Comparison of ENCODE assay signal across 2 fruit fly cellular contexts in the genomic region with DNA sequence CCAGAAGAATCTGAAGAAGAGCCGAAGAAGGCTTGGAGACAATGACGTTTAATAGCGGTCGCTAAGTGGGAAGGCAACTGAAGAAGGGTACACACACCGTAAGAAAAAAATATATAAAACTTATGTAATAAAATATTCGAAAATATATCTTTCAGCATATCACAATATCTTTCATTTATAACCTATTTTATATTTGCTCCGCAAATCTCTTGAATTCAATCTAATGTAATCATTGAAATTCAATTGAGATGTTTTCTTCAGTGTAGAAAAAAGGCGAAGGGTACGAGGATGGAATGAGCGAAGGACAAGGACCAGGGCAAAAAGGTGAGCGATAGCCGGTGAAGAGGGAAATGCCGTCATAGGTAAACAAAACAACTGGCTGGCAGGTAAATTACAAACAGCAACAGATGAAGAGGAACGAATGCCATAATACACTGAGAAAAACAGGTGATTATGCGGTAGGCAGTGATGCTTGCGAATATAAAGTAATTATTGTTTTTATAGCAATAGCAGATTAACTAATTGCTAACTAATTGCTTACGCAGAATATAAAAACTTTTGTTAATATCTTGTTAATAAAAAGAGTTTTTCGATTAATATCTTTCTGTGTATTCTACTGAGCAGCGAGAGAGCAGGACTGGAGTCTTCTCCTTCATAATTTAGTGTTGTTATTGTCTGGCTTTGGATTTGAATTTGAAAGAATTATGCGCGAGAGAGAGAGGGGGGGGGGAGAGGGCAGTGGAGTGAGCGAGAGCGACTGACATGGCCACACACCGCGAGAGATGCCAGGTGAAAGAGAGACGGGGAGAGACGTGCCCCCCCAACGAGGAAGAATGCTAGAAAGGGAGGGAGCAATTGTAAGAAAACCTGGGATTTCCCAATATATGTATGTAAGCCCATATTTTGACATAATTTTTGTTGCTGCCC.
TF ChIP-seq lines count a peak whose summit lies in the region.

No protein-coding gene starts in this region.

TF ChIP-seq in whole organism, embryonic, 481 proteins besides CTCF, POLR2A, EP300 and RAD21 (continued from another document and continues in another):
- no peak for TF ChIP-seq HLHmδ (GFP tag; optimal IDR thresholded peaks at IDR 0.05; lab: Kevin White, UChicago)
- peak; percentile 56 for TF ChIP-seq CG10274 (GFP tag; optimal IDR thresholded peaks at IDR 0.05; lab: Kevin White, UChicago)
- TF ChIP-seq CG11093 (GFP tag; IDR thresholded peaks at IDR 0.05; lab: Robert Waterston, UW): peak; percentile 75
- peak; percentile 79 for TF ChIP-seq tgo (GFP tag; IDR thresholded peaks at IDR 0.05; lab: Robert Waterston, UW)
- TF ChIP-seq trh (GFP tag; optimal IDR thresholded peaks at IDR 0.05; lab: Kevin White, UChicago): peak; percentile 73
- peak; percentile 83 for TF ChIP-seq CG11504 (tag; optimal IDR thresholded peaks at IDR 0.05; lab: Kevin White, UChicago)
- peak; percentile 94 for TF ChIP-seq CG4404 (GFP tag; IDR thresholded peaks at IDR 0.05; lab: Robert Waterston, UW)
- peak; percentile 81 for TF ChIP-seq unpg (GFP tag; optimal IDR thresholded peaks at IDR 0.05; lab: Kevin White, UChicago)
- TF ChIP-seq B-H2 (GFP tag; optimal IDR thresholded peaks at IDR 0.05; lab: Kevin White, UChicago): no peak
- peak; percentile 13; the same call in 1 of the 2 replicates for TF ChIP-seq aop (GFP tag; IDR thresholded peaks at IDR 0.05; lab: Robert Waterston, UW)
- peak; percentile 46 for TF ChIP-seq CG15073 (GFP tag; optimal IDR thresholded peaks at IDR 0.05; lab: Kevin White, UChicago)
- TF ChIP-seq CG11560 (tag; IDR thresholded peaks at IDR 0.05; lab: Robert Waterston, UW): peak; percentile 58; the same call in 1 of the 3 replicates
- TF ChIP-seq fru (optimal IDR thresholded peaks at IDR 0.05; lab: Kevin White, UChicago): no peak
- TF ChIP-seq CG15011 (GFP tag; optimal IDR thresholded peaks at IDR 0.05; lab: Kevin White, UChicago): peak; percentile 82
- TF ChIP-seq CG13894 (tag; optimal IDR thresholded peaks at IDR 0.05; lab: Kevin White, UChicago): no peak
- no peak for TF ChIP-seq Hr39 (optimal IDR thresholded peaks at IDR 0.05; lab: Kevin White, UChicago)
- no peak for TF ChIP-seq bigmax (GFP tag; optimal IDR thresholded peaks at IDR 0.05; lab: Kevin White, UChicago)
- TF ChIP-seq prd (optimal IDR thresholded peaks at IDR 0.05; lab: Kevin White, UChicago): no peak
- peak; percentile 96 for TF ChIP-seq prd (GFP tag; IDR thresholded peaks at IDR 0.05; lab: Robert Waterston, UW)
- TF ChIP-seq CG13123 (GFP tag; optimal IDR thresholded peaks at IDR 0.05; lab: Kevin White, UChicago): peak; percentile 65
- peak; percentile 16; the same call in 1 of the 2 replicates for TF ChIP-seq CG17612 (GFP tag; IDR thresholded peaks at IDR 0.05; lab: Robert Waterston, UW)
- TF ChIP-seq CG9727 (GFP tag; optimal IDR thresholded peaks at IDR 0.05; lab: Kevin White, UChicago): peak; percentile 98
- TF ChIP-seq salm (tag; optimal IDR thresholded peaks at IDR 0.05; lab: Kevin White, UChicago): peak; percentile 68
- peak; percentile 60 for TF ChIP-seq kay (GFP tag; optimal IDR thresholded peaks at IDR 0.05; lab: Kevin White, UChicago)
- peak; percentile 65 for TF ChIP-seq CG11085 (GFP tag; IDR thresholded peaks at IDR 0.05; lab: Robert Waterston, UW)
- peak; percentile 47; the same call in 1 of the 2 replicates for TF ChIP-seq MBD-R2 (GFP tag; IDR thresholded peaks at IDR 0.05; lab: Robert Waterston, UW)
- TF ChIP-seq stc (GFP tag; IDR thresholded peaks at IDR 0.05; lab: Robert Waterston, UW): peak; percentile 79
- peak; percentile 87 for TF ChIP-seq Dad (GFP tag; optimal IDR thresholded peaks at IDR 0.05; lab: Kevin White, UChicago)
- peak; percentile 55 for TF ChIP-seq cwo (GFP tag; optimal IDR thresholded peaks at IDR 0.05; lab: Kevin White, UChicago)
- peak; percentile 55 for TF ChIP-seq disco-r (GFP tag; optimal IDR thresholded peaks at IDR 0.05; lab: Kevin White, UChicago)
- peak; percentile 65 for TF ChIP-seq CG13296 (GFP tag; optimal IDR thresholded peaks at IDR 0.05; lab: Kevin White, UChicago)
- TF ChIP-seq CG18764 (GFP tag; optimal IDR thresholded peaks at IDR 0.05; lab: Kevin White, UChicago): peak; percentile 42
- TF ChIP-seq row (GFP tag; IDR thresholded peaks at IDR 0.05; lab: Robert Waterston, UW): peak; percentile 89
- peak; percentile 49 for TF ChIP-seq vfl (GFP tag; optimal IDR thresholded peaks at IDR 0.05; lab: Kevin White, UChicago)
- TF ChIP-seq jumu (GFP tag; optimal IDR thresholded peaks at IDR 0.05; lab: Kevin White, UChicago): peak; percentile 88
- TF ChIP-seq CG12071 (GFP tag; optimal IDR thresholded peaks at IDR 0.05; lab: Kevin White, UChicago): no peak
- peak; percentile 35 for TF ChIP-seq CG2116 (GFP tag; optimal IDR thresholded peaks at IDR 0.05; lab: Kevin White, UChicago)
- peak; percentile 81 for TF ChIP-seq CG1602 (GFP tag; optimal IDR thresholded peaks at IDR 0.05; lab: Kevin White, UChicago)
- TF ChIP-seq twi (tag; optimal IDR thresholded peaks at IDR 0.05; lab: Kevin White, UChicago): peak; percentile 85
- TF ChIP-seq gce (GFP tag; IDR thresholded peaks at IDR 0.05; lab: Robert Waterston, UW): peak; percentile 68; the same call in 2 of the 3 replicates
- TF ChIP-seq CG10147 (GFP tag; optimal IDR thresholded peaks at IDR 0.05; lab: Kevin White, UChicago): peak; percentile 46
- TF ChIP-seq Ptx1 (GFP tag; IDR thresholded peaks at IDR 0.05; lab: Robert Waterston, UW): peak; percentile 74
- peak; percentile 52; the same call in 1 of the 3 replicates for TF ChIP-seq jigr1 (GFP tag; IDR thresholded peaks at IDR 0.05; lab: Robert Waterston, UW)
- peak; percentile 94 for TF ChIP-seq CG33557 (GFP tag; optimal IDR thresholded peaks at IDR 0.05; lab: Kevin White, UChicago)
- TF ChIP-seq CG15514 (GFP tag; optimal IDR thresholded peaks at IDR 0.05; lab: Kevin White, UChicago): peak; percentile 47
- TF ChIP-seq mirr (GFP tag; optimal IDR thresholded peaks at IDR 0.05; lab: Kevin White, UChicago): no peak
- peak; percentile 36 for TF ChIP-seq p53 (GFP tag; optimal IDR thresholded peaks at IDR 0.05; lab: Kevin White, UChicago)
- TF ChIP-seq zfh2 (GFP tag; optimal IDR thresholded peaks at IDR 0.05; lab: Kevin White, UChicago): peak; percentile 18
- peak; percentile 91 for TF ChIP-seq gsb-n (tag; optimal IDR thresholded peaks at IDR 0.05; lab: Kevin White, UChicago)
- peak; percentile 92 for TF ChIP-seq CG8765 (GFP tag; IDR thresholded peaks at IDR 0.05; lab: Robert Waterston, UW)
- TF ChIP-seq sim (GFP tag; IDR thresholded peaks at IDR 0.05; lab: Robert Waterston, UW): peak; percentile 78; the same call in 1 of the 2 replicates
- peak; percentile 88 for TF ChIP-seq lilli (GFP tag; optimal IDR thresholded peaks at IDR 0.05; lab: Kevin White, UChicago)
- TF ChIP-seq Blimp-1 (GFP tag; optimal IDR thresholded peaks at IDR 0.05; lab: Kevin White, UChicago): peak; percentile 84
- TF ChIP-seq maf-S (GFP tag; optimal IDR thresholded peaks at IDR 0.05; lab: Kevin White, UChicago): peak; percentile 74
- no peak for TF ChIP-seq C15 (GFP tag; IDR thresholded peaks at IDR 0.05; lab: Robert Waterston, UW)
- TF ChIP-seq Eip74EF (GFP tag; optimal IDR thresholded peaks at IDR 0.05; lab: Kevin White, UChicago): peak in 1 of 2 experiments; percentile 67
- peak; percentile 67; the same call in 2 of the 3 replicates for TF ChIP-seq H15 (GFP tag; IDR thresholded peaks at IDR 0.05; lab: Robert Waterston, UW)
- peak; percentile 83 for TF ChIP-seq CG30431 (GFP tag; optimal IDR thresholded peaks at IDR 0.05; lab: Kevin White, UChicago)
- TF ChIP-seq CG17328 (GFP tag; IDR thresholded peaks at IDR 0.05; lab: Robert Waterston, UW): peak; percentile 90

TF ChIP-seq in whole organism, prepupa, 60 proteins besides CTCF, POLR2A, EP300 and RAD21 (continued from another document):
- TF ChIP-seq CG1621 (tag; optimal IDR thresholded peaks at IDR 0.05; lab: Kevin White, UChicago) (peak; percentile 69), Hr39 (GFP tag; optimal IDR thresholded peaks at IDR 0.05; lab: Kevin White, UChicago) (peak; percentile 71), CG32006 (GFP tag; optimal IDR thresholded peaks at IDR 0.05; lab: Kevin White, UChicago) (peak; percentile 63), OdsH (GFP tag; optimal IDR thresholded peaks at IDR 0.05; lab: Kevin White, UChicago) (peak; percentile 76), esn (GFP tag; optimal IDR thresholded peaks at IDR 0.05; lab: Kevin White, UChicago) (peak; percentile 74), dsx (GFP tag; optimal IDR thresholded peaks at IDR 0.05; lab: Kevin White, UChicago; ENCODE audit: poor library complexity, severe bottlenecking) (peak; percentile 95), Lpt (GFP tag; optimal IDR thresholded peaks at IDR 0.05; lab: Kevin White, UChicago) (peak; percentile 62), CG8119 (GFP tag; IDR thresholded peaks at IDR 0.05; lab: Robert Waterston, UW) (peak; percentile 63; the same call in 2 of the 3 replicates), Ets21C (GFP tag; optimal IDR thresholded peaks at IDR 0.05; lab: Kevin White, UChicago) (peak; percentile 37), CG11294 (GFP tag; IDR thresholded peaks at IDR 0.05; lab: Robert Waterston, UW) (no peak), eg (GFP tag; IDR thresholded peaks at IDR 0.05; lab: Robert Waterston, UW) (peak; percentile 72), Sox15 (GFP tag; optimal IDR thresholded peaks at IDR 0.05; lab: Kevin White, UChicago) (peak; percentile 60), CG8632 (GFP tag; optimal IDR thresholded peaks at IDR 0.05; lab: Kevin White, UChicago) (peak; percentile 79)
